Fruit fly (Drosophila melanogaster) whole organism, adult: ENCODE results near the gene Nnk.
"Not testable (repeated sequence)": the region's sequence is repeated elsewhere in the genome, so short reads cannot be mapped to it uniquely, and the experiment has no call there.

Experiments
- CG11617 ChIP-seq: fragments of 200-800 bp; sonication (Bioruptor generic); optimal IDR thresholded peaks from 2 replicates; lab custom pipeline; 2017; ENCODE audit warnings: mild to moderate bottlenecking, missing biosample characterization, missing genetic modification reagents, missing genetic modification characterization
- CG12768 ChIP-seq: fragments of 200-800 bp; sonication (Bioruptor generic); optimal IDR thresholded peaks from 2 replicates; lab custom pipeline; 2017; ENCODE audit warnings: missing biosample characterization, missing genetic modification characterization, mild to moderate bottlenecking, moderate library complexity, missing genetic modification reagents
- CG14711 ChIP-seq: fragments of 200-800 bp; sonication (Bioruptor generic); optimal IDR thresholded peaks from 2 replicates; lab custom pipeline; 2018; ENCODE audit warnings: missing biosample characterization, mild to moderate bottlenecking, missing genetic modification characterization, moderate library complexity
- CG1620 ChIP-seq: fragments of 200-800 bp; sonication (Bioruptor generic); optimal IDR thresholded peaks from 2 replicates; lab custom pipeline; 2016; ENCODE audit warnings: missing biosample characterization, missing genetic modification characterization
- CG33017 ChIP-seq: fragments of 200-800 bp; sonication (Bioruptor generic); optimal IDR thresholded peaks from 2 replicates; lab custom pipeline; 2018; ENCODE audit warnings: missing biosample characterization, mild to moderate bottlenecking, missing genetic modification characterization, moderate library complexity
- CG5204 ChIP-seq: fragments of 200-800 bp; sonication (Bioruptor generic); optimal IDR thresholded peaks from 2 replicates; lab custom pipeline; 2016; ENCODE audit warnings: missing biosample characterization, missing genetic modification characterization
- CG7045 ChIP-seq: fragments of 200-800 bp; sonication (Bioruptor generic); optimal IDR thresholded peaks from 2 replicates; lab custom pipeline; 2017; ENCODE audit warnings: missing biosample characterization, mild to moderate bottlenecking, missing genetic modification characterization
- CG7101 ChIP-seq: fragments of 200-800 bp; sonication (Bioruptor generic); optimal IDR thresholded peaks from 2 replicates; lab custom pipeline; 2018; ENCODE audit warnings: missing biosample characterization, mild to moderate bottlenecking, missing genetic modification characterization, moderate library complexity
- Clk ChIP-seq: fragments of 200-800 bp; sonication (Bioruptor generic); optimal IDR thresholded peaks from 2 replicates; lab custom pipeline; 2017; ENCODE audit warnings: missing biosample characterization, missing genetic modification characterization
- Crg-1 ChIP-seq: fragments of 200-800 bp; sonication (Bioruptor generic); optimal IDR thresholded peaks from 2 replicates; lab custom pipeline; 2016; ENCODE audit warnings: missing biosample characterization, missing genetic modification characterization
- Hr96 ChIP-seq: fragments of 200-800 bp; sonication (Bioruptor generic); optimal IDR thresholded peaks from 2 replicates; lab custom pipeline; 2016; ENCODE audit warnings: missing biosample characterization, missing genetic modification characterization
- Mnt ChIP-seq: fragments of 200-800 bp; sonication (Bioruptor generic); optimal IDR thresholded peaks from 2 replicates; lab custom pipeline; 2016; ENCODE audit warnings: missing biosample characterization, mild to moderate bottlenecking, missing genetic modification characterization
- bab1 ChIP-seq: fragments of 200-800 bp; sonication (Bioruptor generic); optimal IDR thresholded peaks from 3 replicates; lab custom pipeline; 2019; ENCODE audit warnings: missing biosample characterization, mild to moderate bottlenecking, missing genetic modification characterization, moderate library complexity
- cic ChIP-seq: fragments of 200-800 bp; sonication (Bioruptor generic); optimal IDR thresholded peaks from 2 replicates; lab custom pipeline; 2017; ENCODE audit warnings: missing biosample characterization, mild to moderate bottlenecking, missing genetic modification characterization, moderate library complexity
- cnc ChIP-seq, 2 experiments: fragments of >200 bp; optimal IDR thresholded peaks; 2 replicates each; lab custom pipeline; 2017
- kay ChIP-seq: fragments of 200-800 bp; sonication (Bioruptor generic); peaks from one replicate; lab custom pipeline; 2016; ENCODE audit warnings: missing biosample characterization, missing genetic modification characterization, borderline replicate concordance
- ovo ChIP-seq: fragments of 200-800 bp; sonication (Bioruptor generic); optimal IDR thresholded peaks from 2 replicates; lab custom pipeline; 2016; ENCODE audit warnings: missing biosample characterization, missing genetic modification characterization
- pad ChIP-seq: fragments of 200-800 bp; sonication (Bioruptor generic); optimal IDR thresholded peaks from 3 replicates; lab custom pipeline; 2017; ENCODE audit warnings: missing biosample characterization, missing genetic modification characterization, mild to moderate bottlenecking, moderate library complexity, missing genetic modification reagents
- tj ChIP-seq: fragments of 200-800 bp; sonication (Bioruptor generic); optimal IDR thresholded peaks from 3 replicates; lab custom pipeline; 2017; ENCODE audit warnings: missing biosample characterization, mild to moderate bottlenecking, missing genetic modification characterization, moderate library complexity
- toe ChIP-seq: fragments of 200-800 bp; sonication (Bioruptor generic); optimal IDR thresholded peaks from 2 replicates; lab custom pipeline; 2016; ENCODE audit warnings: missing biosample characterization, missing genetic modification characterization

Gene Nnk

DNA sequence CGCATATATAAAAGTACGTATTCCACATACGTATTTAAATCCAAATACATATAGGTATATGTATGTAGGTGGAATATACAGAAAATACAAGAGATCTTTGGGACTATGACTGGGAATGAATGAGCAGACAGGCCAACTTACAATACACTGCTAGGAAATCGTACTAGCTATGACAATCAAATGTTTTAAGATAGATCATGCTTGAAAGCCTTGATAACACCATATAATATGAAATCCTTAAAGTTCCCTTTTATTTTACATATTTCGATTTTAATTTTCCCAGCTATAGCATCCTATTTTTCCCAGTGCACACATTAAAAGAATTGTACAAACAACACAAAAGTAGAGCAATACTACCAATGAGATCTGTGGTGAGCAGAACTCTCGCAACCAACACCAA, 23.7 kb downstream of the Nnk start:
- peak; percentile 48 for TF ChIP-seq CG7101 (tag; lab: Kevin White, UChicago)
- no peak for TF ChIP-seq Crg-1 (GFP tag; lab: Kevin White, UChicago)
- TF ChIP-seq cnc (optimal IDR thresholded peaks at IDR 0.05; lab: Kevin White, UChicago): no peak
- no peak for TF ChIP-seq pad
- peak; percentile 37 for TF ChIP-seq CG7045 (GFP tag; lab: Kevin White, UChicago)
- no peak for TF ChIP-seq CG1620 (GFP tag; lab: Kevin White, UChicago)
- no peak for TF ChIP-seq CG12768 (GFP tag; lab: Kevin White, UChicago)
- TF ChIP-seq Clk (GFP tag; lab: Kevin White, UChicago): no peak
- TF ChIP-seq CG14711 (tag; lab: Kevin White, UChicago): peak; percentile 54
- no peak for TF ChIP-seq bab1 (GFP tag; lab: Kevin White, UChicago)
- TF ChIP-seq ovo: no peak
- TF ChIP-seq Hr96 (GFP tag; lab: Kevin White, UChicago): no peak
- no peak for TF ChIP-seq cic (GFP tag; lab: Kevin White, UChicago)
- no peak for TF ChIP-seq Mnt
- TF ChIP-seq toe (GFP tag; lab: Kevin White, UChicago): peak; percentile 58
- peak; percentile 34 for TF ChIP-seq CG33017 (tag; lab: Kevin White, UChicago)
- TF ChIP-seq kay (GFP tag; lab: Kevin White, UChicago): peak; percentile 72
- no peak for TF ChIP-seq tj (GFP tag; lab: Kevin White, UChicago)
- TF ChIP-seq CG5204: no peak
- no peak for TF ChIP-seq CG11617 (GFP tag; lab: Kevin White, UChicago)

- TF ChIP-seq kay (GFP tag; lab: Kevin White, UChicago) (no peak), bab1 (GFP tag; lab: Kevin White, UChicago) (no peak), cnc (optimal IDR thresholded peaks at IDR 0.05; lab: Kevin White, UChicago) (no peak), CG7045 (GFP tag; lab: Kevin White, UChicago) (no peak), CG5204 (peak; percentile 21), CG33017 (tag; lab: Kevin White, UChicago) (no peak), pad (no peak), tj (GFP tag; lab: Kevin White, UChicago) (no peak), Mnt (no peak), CG1620 (GFP tag; lab: Kevin White, UChicago) (no peak), toe (GFP tag; lab: Kevin White, UChicago) (peak; percentile 52), CG11617 (GFP tag; lab: Kevin White, UChicago) (no peak), CG14711 (tag; lab: Kevin White, UChicago) (no peak)
Measured at dm6 chr3R:17776952-17777407, 28.1 kb downstream of the Nnk start.

DNA sequence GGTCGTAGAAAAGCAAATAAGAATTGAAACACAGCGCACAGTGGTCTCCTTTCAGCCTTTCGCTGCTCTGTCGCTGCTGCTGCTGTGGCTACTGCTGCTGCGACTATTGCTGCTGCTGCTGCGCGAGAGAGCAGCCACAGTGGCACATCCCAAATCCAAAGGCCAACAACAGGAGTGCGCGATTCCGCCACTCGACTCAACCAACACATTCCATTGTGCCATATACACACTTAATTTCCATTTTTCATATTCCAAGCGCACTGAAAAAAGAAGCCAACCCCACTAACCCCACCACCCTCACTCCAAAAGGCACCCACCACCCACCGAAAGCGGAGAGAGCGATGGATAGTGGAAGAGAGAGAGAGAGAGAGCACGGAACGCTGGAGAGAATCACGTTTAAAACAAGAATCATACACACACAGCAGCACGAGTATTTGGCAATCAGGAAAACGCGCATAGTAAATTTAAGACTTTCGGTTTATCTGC, 28.9 kb downstream of the Nnk start:
- TF ChIP-seq tj (GFP tag; lab: Kevin White, UChicago): no peak
- no peak for TF ChIP-seq CG33017 (tag; lab: Kevin White, UChicago)
- TF ChIP-seq CG7101 (tag; lab: Kevin White, UChicago): no peak
- TF ChIP-seq cic (GFP tag; lab: Kevin White, UChicago): no peak
- no peak for TF ChIP-seq Hr96 (GFP tag; lab: Kevin White, UChicago)

DNA sequence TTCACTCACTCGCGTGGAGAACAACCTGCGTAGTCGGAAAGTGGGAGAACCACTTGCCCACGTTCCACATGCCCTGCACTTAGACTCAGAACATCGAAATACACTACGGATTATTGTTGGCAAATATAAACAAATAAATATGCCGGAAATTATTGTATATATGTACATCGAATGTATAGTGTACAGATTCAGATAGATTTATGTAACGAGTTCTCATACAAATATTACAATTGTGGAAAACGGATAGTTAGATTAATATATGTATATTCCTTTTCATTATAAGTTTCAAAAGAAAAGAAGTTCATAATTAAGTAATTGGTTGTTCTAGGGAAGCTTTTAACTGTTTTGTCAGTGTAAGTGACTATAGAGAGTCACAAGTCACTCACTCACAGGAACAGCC, 30.5 kb downstream of the Nnk start:
- TF ChIP-seq CG7045 (GFP tag; lab: Kevin White, UChicago) (peak; percentile 62), Crg-1 (GFP tag; lab: Kevin White, UChicago) (no peak), ovo (no peak), toe (GFP tag; lab: Kevin White, UChicago) (peak; percentile 9), pad (no peak), CG33017 (tag; lab: Kevin White, UChicago) (peak; percentile 43), cnc (optimal IDR thresholded peaks at IDR 0.05; lab: Kevin White, UChicago) (no peak), CG11617 (GFP tag; lab: Kevin White, UChicago) (peak; percentile 16), Mnt (no peak), bab1 (GFP tag; lab: Kevin White, UChicago) (no peak), Clk (GFP tag; lab: Kevin White, UChicago) (no peak), CG1620 (GFP tag; lab: Kevin White, UChicago) (no peak), CG12768 (GFP tag; lab: Kevin White, UChicago) (peak; percentile 37), CG5204 (peak; percentile 31), CG7101 (tag; lab: Kevin White, UChicago) (peak; percentile 10), CG14711 (tag; lab: Kevin White, UChicago) (no peak), cic (GFP tag; lab: Kevin White, UChicago) (no peak), Hr96 (GFP tag; lab: Kevin White, UChicago) (no peak), kay (GFP tag; lab: Kevin White, UChicago) (no peak), tj (GFP tag; lab: Kevin White, UChicago) (no peak)

- TF ChIP-seq toe (GFP tag; lab: Kevin White, UChicago) (no peak), CG7101 (tag; lab: Kevin White, UChicago) (no peak)
Measured at dm6 chr3R:17773893-17774292, 31.2 kb downstream of the Nnk start.

DNA sequence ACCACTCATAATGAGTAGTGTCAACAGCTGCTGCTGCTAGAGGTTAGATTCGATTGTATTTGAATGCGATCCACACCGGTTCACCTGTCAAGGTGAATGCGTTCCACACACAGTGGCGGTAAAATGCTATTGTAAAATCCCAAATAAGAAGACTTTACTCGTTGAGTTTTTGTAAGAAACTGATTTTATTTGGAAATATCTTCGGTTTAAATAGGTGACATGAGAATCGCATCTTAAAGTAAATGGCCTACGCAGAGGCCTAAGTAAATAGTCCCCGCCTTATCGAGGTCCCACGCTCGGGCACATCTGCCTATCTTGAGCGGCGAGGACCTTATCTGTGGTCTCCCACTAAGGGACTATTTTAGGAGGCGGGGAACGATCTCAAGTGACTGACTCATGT, 42.0 kb downstream of the Nnk start, which contains the start of gene TyrR:
Gene TyrR, minus strand, starts transcription at position 101 of the 400 bp plus-strand sequence.
- not testable (repeated sequence) for TF ChIP-seq CG7045 (GFP tag; lab: Kevin White, UChicago); pad; CG33017 (tag; lab: Kevin White, UChicago)
